Fruit fly (Drosophila melanogaster) whole organism, embryonic: ENCODE measurements around the gene Enoph.

Experiments used
- ATbp ChIP-seq: fragments of 200-800 bp; sonication (Bioruptor generic); optimal IDR thresholded peaks from 2 replicates; lab custom pipeline; 2017; ENCODE audit warnings: missing biosample characterization, mild to moderate bottlenecking, missing genetic modification characterization, missing genetic modification reagents
- Abd-B ChIP-seq: fragments of 200-800 bp; sonication (Bioruptor generic); optimal IDR thresholded peaks from 2 replicates; lab custom pipeline; 2018; ENCODE audit warnings: missing biosample characterization, mild to moderate bottlenecking, missing genetic modification characterization, moderate library complexity
- Bgb ChIP-seq: fragments of 200-800 bp; sonication (Bioruptor generic); IDR thresholded peaks from 2 replicates; pipeline ENCODE4 v1.3.6; 2022; ENCODE audit warnings: missing biosample characterization, missing genetic modification characterization; ENCODE audit not compliant: partially characterized antibody
- CG10321 ChIP-seq: fragments of 200-800 bp; sonication (Bioruptor generic); IDR thresholded peaks from 2 replicates; pipeline ENCODE4 v1.3.6; 2022; ENCODE audit warnings: missing biosample characterization, missing genetic modification characterization
- CG10462 ChIP-seq: fragments of 200-800 bp; sonication (Bioruptor generic); optimal IDR thresholded peaks from 2 replicates; lab custom pipeline; 2016; ENCODE audit warnings: missing biosample characterization, missing genetic modification characterization
- CG12104 ChIP-seq: fragments of 200-800 bp; sonication (Bioruptor generic); optimal IDR thresholded peaks from 3 replicates; lab custom pipeline; 2016; ENCODE audit warnings: missing biosample characterization, missing genetic modification characterization
- CG14050 ChIP-seq: fragments of 200-800 bp; sonication (Bioruptor generic); IDR thresholded peaks from 3 replicates; pipeline ENCODE4 v1.3.6; 2022; ENCODE audit warnings: missing biosample characterization, missing genetic modification characterization
- CG15073 ChIP-seq: fragments of 200-800 bp; sonication (Bioruptor generic); optimal IDR thresholded peaks from 2 replicates; lab custom pipeline; 2016; ENCODE audit warnings: missing biosample characterization, missing genetic modification characterization
- CG15479 ChIP-seq: fragments of 200-800 bp; sonication (Bioruptor generic); optimal IDR thresholded peaks from 3 replicates; lab custom pipeline; 2019; ENCODE audit warnings: missing biosample characterization, mild to moderate bottlenecking, missing genetic modification characterization, moderate library complexity
- CG2129 ChIP-seq: fragments of 200-800 bp; sonication (Bioruptor generic); IDR thresholded peaks from 2 replicates; pipeline ENCODE4 v1.3.6; 2022; ENCODE audit warnings: missing biosample characterization, missing genetic modification characterization; ENCODE audit not compliant: partially characterized antibody
- CG3281 ChIP-seq: fragments of 200-800 bp; sonication (Bioruptor generic); optimal IDR thresholded peaks from 3 replicates; lab custom pipeline; 2017; ENCODE audit warnings: missing biosample characterization, mild to moderate bottlenecking, missing genetic modification characterization
- CG33557 ChIP-seq: fragments of 200-800 bp; sonication (Bioruptor generic); optimal IDR thresholded peaks from 2 replicates; lab custom pipeline; 2019; ENCODE audit warnings: missing biosample characterization, mild to moderate bottlenecking, missing genetic modification characterization, moderate library complexity
- CG6813 ChIP-seq: fragments of 200-800 bp; sonication (Bioruptor generic); optimal IDR thresholded peaks from 2 replicates; lab custom pipeline; 2017; ENCODE audit warnings: missing biosample characterization, missing genetic modification characterization, mild to moderate bottlenecking, moderate library complexity, missing genetic modification reagents
- CG9932 ChIP-seq: fragments of 200-800 bp; sonication (Bioruptor generic); IDR thresholded peaks from 2 replicates; pipeline ENCODE4 v1.3.6; 2022; ENCODE audit warnings: missing biosample characterization, missing genetic modification characterization
- Chrac-16 ChIP-seq: fragments of 200-800 bp; sonication (Bioruptor generic); optimal IDR thresholded peaks from 3 replicates; lab custom pipeline; 2016; ENCODE audit warnings: missing biosample characterization, missing genetic modification characterization
- Dll ChIP-seq: fragments of 200-800 bp; sonication (Bioruptor generic); IDR thresholded peaks from 4 replicates; pipeline ENCODE4 v1.3.6; 2022; ENCODE audit warnings: missing biosample characterization, missing genetic modification characterization; ENCODE audit not compliant: partially characterized antibody
- Drgx ChIP-seq: fragments of 200-800 bp; sonication (Bioruptor generic); IDR thresholded peaks from 2 replicates; pipeline ENCODE4 v1.3.6; 2022; ENCODE audit warnings: missing biosample characterization, missing genetic modification characterization
- Fer1 ChIP-seq: fragments of 200-800 bp; sonication (Bioruptor generic); optimal IDR thresholded peaks from 2 replicates; lab custom pipeline; 2017; ENCODE audit warnings: missing biosample characterization, mild to moderate bottlenecking, missing genetic modification characterization
- Gsc ChIP-seq: fragments of 200-800 bp; sonication (Bioruptor generic); IDR thresholded peaks from 2 replicates; pipeline ENCODE4 v1.3.6; 2022; ENCODE audit warnings: missing biosample characterization, missing genetic modification characterization
- HmgD ChIP-seq: fragments of 200-800 bp; sonication (Bioruptor generic); optimal IDR thresholded peaks from 3 replicates; lab custom pipeline; 2016; ENCODE audit warnings: missing biosample characterization, missing genetic modification characterization
- Hr39 ChIP-seq: fragments of >200 bp; optimal IDR thresholded peaks from 2 replicates; lab custom pipeline; 2017
- NC2β ChIP-seq: fragments of 200-800 bp; sonication (Bioruptor generic); optimal IDR thresholded peaks from 2 replicates; lab custom pipeline; 2016; ENCODE audit warnings: missing biosample characterization, missing genetic modification characterization
- Oli ChIP-seq: fragments of 200-800 bp; sonication (Bioruptor generic); optimal IDR thresholded peaks from 2 replicates; lab custom pipeline; 2018; ENCODE audit warnings: missing biosample characterization, mild to moderate bottlenecking, missing genetic modification characterization, moderate library complexity
- Pdp1 ChIP-seq, 2 experiments: fragments of 200-800 bp; sonication (Bioruptor generic); optimal IDR thresholded peaks; 3 replicates each; lab custom pipeline; 2016; ENCODE audit warnings: missing biosample characterization in 2 of 2, missing genetic modification characterization in 2 of 2, mild to moderate bottlenecking in 1 of 2, moderate library complexity in 1 of 2
- Six4 ChIP-seq: fragments of 200-800 bp; sonication (Bioruptor generic); optimal IDR thresholded peaks from 2 replicates; lab custom pipeline; 2016; ENCODE audit warnings: missing biosample characterization, missing genetic modification characterization
- Stat92E ChIP-seq, 3 experiments: fragments of >200 bp in 2 of 3; fragments of 200-800 bp in 1 of 3; sonication (Bioruptor generic) in 1 of 3; optimal IDR thresholded peaks; 2 replicates each; lab custom pipeline; 2017 to 2019; ENCODE audit warnings: missing biosample characterization in 3 of 3, missing genetic modification characterization in 3 of 3, mild to moderate bottlenecking in 1 of 3, moderate library complexity in 1 of 3
- Trl ChIP-seq, 3 experiments: fragments of >200 bp in 2 of 3; fragments of 200-800 bp in 1 of 3; sonication (Bioruptor generic) in 1 of 3; optimal IDR thresholded peaks; 2 replicates in 1 of 3; 3 replicates in 2 of 3; lab custom pipeline; 2016 to 2017; ENCODE audit warnings: missing biosample characterization in 1 of 3, missing genetic modification characterization in 1 of 3
- YL-1 ChIP-seq: fragments of 200-800 bp; sonication (Bioruptor generic); optimal IDR thresholded peaks from 3 replicates; lab custom pipeline; 2017; ENCODE audit warnings: missing biosample characterization, mild to moderate bottlenecking, missing genetic modification characterization
- abd-A ChIP-seq: fragments of 200-800 bp; sonication (Bioruptor generic); optimal IDR thresholded peaks from 3 replicates; lab custom pipeline; 2019; ENCODE audit warnings: missing biosample characterization, mild to moderate bottlenecking, missing genetic modification characterization, moderate library complexity
- ara ChIP-seq: fragments of 200-800 bp; sonication (Bioruptor generic); IDR thresholded peaks from 2 replicates; pipeline ENCODE4 v1.3.6; 2022; ENCODE audit warnings: missing biosample characterization, missing genetic modification characterization
- ash1 ChIP-seq: fragments of 200-800 bp; sonication (Bioruptor generic); optimal IDR thresholded peaks from 2 replicates; lab custom pipeline; 2018; ENCODE audit warnings: missing biosample characterization, mild to moderate bottlenecking, missing genetic modification characterization
- az2 ChIP-seq: fragments of 200-800 bp; sonication (Bioruptor generic); optimal IDR thresholded peaks from 3 replicates; lab custom pipeline; 2016; ENCODE audit warnings: missing biosample characterization, missing genetic modification characterization
- crp ChIP-seq, 2 experiments: fragments of 200-800 bp; sonication (Bioruptor generic); optimal IDR thresholded peaks; 2 replicates in 1 of 2; 3 replicates in 1 of 2; lab custom pipeline; 2017; ENCODE audit warnings: missing biosample characterization in 2 of 2, missing genetic modification characterization in 2 of 2, mild to moderate bottlenecking in 1 of 2, moderate library complexity in 1 of 2
- da ChIP-seq: fragments of 200-800 bp; sonication (Bioruptor generic); optimal IDR thresholded peaks from 2 replicates; lab custom pipeline; 2016; ENCODE audit warnings: missing biosample characterization, missing genetic modification characterization
- disco-r ChIP-seq: fragments of 200-800 bp; sonication (Bioruptor generic); optimal IDR thresholded peaks from 2 replicates; lab custom pipeline; 2016; ENCODE audit warnings: missing biosample characterization, missing genetic modification characterization
- dmrt99B ChIP-seq: fragments of 200-800 bp; sonication (Bioruptor generic); optimal IDR thresholded peaks from 2 replicates; lab custom pipeline; 2018; ENCODE audit warnings: missing biosample characterization, mild to moderate bottlenecking, missing genetic modification characterization, moderate library complexity
- fd64A ChIP-seq: fragments of 200-800 bp; sonication (Bioruptor generic); optimal IDR thresholded peaks from 3 replicates; lab custom pipeline; 2018; ENCODE audit warnings: missing biosample characterization, mild to moderate bottlenecking, missing genetic modification characterization
- gcm2 ChIP-seq: fragments of 200-800 bp; sonication (Bioruptor generic); optimal IDR thresholded peaks from 2 replicates; lab custom pipeline; 2016; ENCODE audit warnings: missing biosample characterization, missing genetic modification characterization
- hb ChIP-seq: fragments of 200-800 bp; sonication (Bioruptor generic); IDR thresholded peaks from 3 replicates; pipeline ENCODE4 v1.3.6; 2022; ENCODE audit warnings: missing biosample characterization, missing genetic modification characterization; ENCODE audit not compliant: partially characterized antibody
- hbn ChIP-seq: fragments of 200-800 bp; sonication (Bioruptor generic); IDR thresholded peaks from 2 replicates; pipeline ENCODE4 v1.3.6; 2022; ENCODE audit warnings: missing biosample characterization, missing genetic modification characterization; ENCODE audit not compliant: partially characterized antibody
- lilli ChIP-seq: fragments of 200-800 bp; sonication (Bioruptor generic); optimal IDR thresholded peaks from 3 replicates; lab custom pipeline; 2016; ENCODE audit warnings: missing biosample characterization, missing genetic modification characterization
- nmo ChIP-seq: fragments of 200-800 bp; sonication (Bioruptor generic); optimal IDR thresholded peaks from 2 replicates; lab custom pipeline; 2018; ENCODE audit warnings: missing biosample characterization, mild to moderate bottlenecking, missing genetic modification characterization, moderate library complexity
- pb ChIP-seq: fragments of 200-800 bp; sonication (Bioruptor generic); optimal IDR thresholded peaks from 3 replicates; lab custom pipeline; 2016; ENCODE audit warnings: missing biosample characterization, missing genetic modification characterization
- row ChIP-seq: fragments of 200-800 bp; sonication (Bioruptor generic); IDR thresholded peaks from 3 replicates; pipeline ENCODE4 v1.3.6; 2022; ENCODE audit warnings: missing biosample characterization, missing genetic modification characterization
- tna ChIP-seq: fragments of 200-800 bp; sonication (Bioruptor generic); IDR thresholded peaks from 2 replicates; pipeline ENCODE4 v1.3.6; 2022; ENCODE audit warnings: missing biosample characterization, missing genetic modification characterization; ENCODE audit not compliant: partially characterized antibody
- usp ChIP-seq: fragments of >200 bp; optimal IDR thresholded peaks from 2 replicates; lab custom pipeline; 2017; ENCODE audit warnings: missing biosample characterization, missing genetic modification characterization
- vvl ChIP-seq: fragments of 200-800 bp; sonication (Bioruptor generic); IDR thresholded peaks from 2 replicates; pipeline ENCODE4 v1.3.6; 2022; ENCODE audit warnings: missing biosample characterization, missing genetic modification characterization

Enoph gene

dm6 chr3R:5211901-5212758 is 44.4 kb downstream of the Enoph start (continued):
- no peak for TF ChIP-seq usp
- TF ChIP-seq ash1 (GFP tag; lab: Kevin White, UChicago), result no peak
- peak; percentile 74 for TF ChIP-seq pb
- TF ChIP-seq Dll (GFP tag; lab: Robert Waterston, UW), result no peak
- peak; percentile 97 for TF ChIP-seq CG15479 (GFP tag; lab: Kevin White, UChicago)
- TF ChIP-seq CG12104 (GFP tag; lab: Kevin White, UChicago), result peak; percentile 37
- TF ChIP-seq Six4 (GFP tag; lab: Kevin White, UChicago), result peak; percentile 80
- peak; percentile 38; the same call in 1 of the 2 replicates for TF ChIP-seq Drgx (GFP tag; lab: Robert Waterston, UW)
- peak; percentile 85 for TF ChIP-seq nmo (GFP tag; lab: Kevin White, UChicago)
- TF ChIP-seq NC2β, result peak; percentile 81
- TF ChIP-seq CG10462 (GFP tag; lab: Kevin White, UChicago), result peak; percentile 71
- peak; percentile 82 for TF ChIP-seq CG6813 (GFP tag; lab: Kevin White, UChicago)
- TF ChIP-seq hb (GFP tag; lab: Robert Waterston, UW), result no peak
- no peak for TF ChIP-seq Hr39 (lab: Kevin White, UChicago)
- peak; percentile 87 for TF ChIP-seq row (GFP tag; lab: Robert Waterston, UW)
- TF ChIP-seq dmrt99B (tag; lab: Kevin White, UChicago), result peak; percentile 52
- TF ChIP-seq CG3281 (GFP tag; lab: Kevin White, UChicago), result no peak
- TF ChIP-seq HmgD (GFP tag; lab: Kevin White, UChicago), result peak; percentile 14
- TF ChIP-seq az2 (GFP tag; lab: Kevin White, UChicago), result peak; percentile 81
- peak; percentile 56; the same call in 1 of the 2 replicates for TF ChIP-seq Gsc (GFP tag; lab: Robert Waterston, UW)
- peak; percentile 34 for TF ChIP-seq da
- TF ChIP-seq CG14050, result peak; percentile 24; the same call in 1 of the 3 replicates
- TF ChIP-seq YL-1 (GFP tag; lab: Kevin White, UChicago), result no peak
- no peak for TF ChIP-seq tna (GFP tag; lab: Robert Waterston, UW)
- TF ChIP-seq CG33557, result peak; percentile 95
- peak; percentile 38 for TF ChIP-seq disco-r (GFP tag; lab: Kevin White, UChicago)
- TF ChIP-seq CG2129 (GFP tag; lab: Robert Waterston, UW), result no peak
- peak; percentile 66 for TF ChIP-seq lilli (GFP tag; lab: Kevin White, UChicago)
- no peak for TF ChIP-seq abd-A (tag; lab: Kevin White, UChicago)
- TF ChIP-seq Bgb (GFP tag; lab: Robert Waterston, UW), result no peak
- TF ChIP-seq ATbp (GFP tag; lab: Kevin White, UChicago), result peak; percentile 39
- TF ChIP-seq Pdp1 (GFP tag; optimal IDR thresholded peaks at IDR 0.05; lab: Kevin White, UChicago), result peak; percentile 64 to 67
- TF ChIP-seq vvl, result peak; percentile 76
- TF ChIP-seq gcm2 (GFP tag; lab: Kevin White, UChicago), result peak; percentile 24
- no peak for TF ChIP-seq Fer1 (GFP tag; lab: Kevin White, UChicago)
- no peak for TF ChIP-seq CG10321 (GFP tag; lab: Robert Waterston, UW)
- no peak for TF ChIP-seq crp (GFP tag; optimal IDR thresholded peaks at IDR 0.05; lab: Kevin White, UChicago)
- no peak for TF ChIP-seq CG9932 (GFP tag; lab: Robert Waterston, UW)
- no peak for TF ChIP-seq Trl (optimal IDR thresholded peaks at IDR 0.05; lab: Kevin White, UChicago)
- peak; percentile 84 for TF ChIP-seq Trl (GFP tag; optimal IDR thresholded peaks at IDR 0.05; lab: Kevin White, UChicago)
- TF ChIP-seq Chrac-16 (GFP tag; lab: Kevin White, UChicago), result peak; percentile 84
- peak; percentile 74 for TF ChIP-seq Abd-B (GFP tag; lab: Kevin White, UChicago)
- TF ChIP-seq ara, result peak; percentile 90
- TF ChIP-seq CG15073 (GFP tag; lab: Kevin White, UChicago), result peak; percentile 6
- no peak for TF ChIP-seq hbn (GFP tag; lab: Robert Waterston, UW)
- peak in 1 of 3 experiments; percentile 92 for TF ChIP-seq Stat92E (GFP tag; optimal IDR thresholded peaks at IDR 0.05; lab: Kevin White, UChicago)
- TF ChIP-seq fd64A (GFP tag; lab: Kevin White, UChicago), result no peak
- TF ChIP-seq Oli, result peak; percentile 71
